Fruit fly (Drosophila melanogaster) whole organism, wandering third instar larva: ENCODE results near the gene Cpr92F.

Experiments
- HLH106 ChIP-seq: fragments of 200-800 bp; optimal IDR thresholded peaks from 3 replicates; lab custom pipeline; 2019; ENCODE audit warnings: missing biosample characterization, mild to moderate bottlenecking, missing genetic modification characterization, moderate library complexity
- N ChIP-seq: fragments of >200 bp; optimal IDR thresholded peaks from 2 replicates; lab custom pipeline; 2018; ENCODE audit warnings: missing biosample characterization, missing external identifiers, missing genetic modification characterization
- dsf ChIP-seq: sonication (Bioruptor generic); optimal IDR thresholded peaks from 2 replicates; lab custom pipeline; 2016; ENCODE audit warnings: missing biosample characterization, missing genetic modification characterization, borderline replicate concordance
- fru ChIP-seq: fragments of 200-800 bp; sonication (Bioruptor generic); optimal IDR thresholded peaks from 3 replicates; lab custom pipeline; 2016; ENCODE audit warnings: missing biosample characterization, mild to moderate bottlenecking, missing genetic modification characterization

- no peak for TF ChIP-seq HLH106 (tag; lab: Kevin White, UChicago)
- TF ChIP-seq N (GFP tag; lab: Kevin White, UChicago) = no peak
- no peak for TF ChIP-seq fru (GFP tag; lab: Kevin White, UChicago)
- TF ChIP-seq dsf (GFP tag; lab: Kevin White, UChicago) = no peak
Measured at dm6 chr3R:20633984-20634446, 35.4 kb upstream of the Cpr92F start.
